Fruit fly (Drosophila melanogaster) whole organism: ENCODE data around the gene Nthl1.

Source experiments
- CG8478 ChIP-seq: fragments of >200 bp; optimal IDR thresholded peaks from 2 replicates; lab custom pipeline; 2018; ENCODE audit warnings: inconsistent platforms
- Dll ChIP-seq: fragments of >200 bp; optimal IDR thresholded peaks from 2 replicates; lab custom pipeline; 2017
- EcR ChIP-seq, 2 experiments: fragments of >200 bp; optimal IDR thresholded peaks; 2 replicates each; lab custom pipeline; 2017; ENCODE audit warnings: missing biosample characterization in 2 of 2, missing genetic modification characterization in 2 of 2, missing genetic modification reagents in 2 of 2
- pan ChIP-seq: fragments of >200 bp; optimal IDR thresholded peaks from 2 replicates; lab custom pipeline; 2017
- psq ChIP-seq: fragments of >200 bp; optimal IDR thresholded peaks from 2 replicates; lab custom pipeline; 2017
- usp ChIP-seq: fragments of >200 bp; optimal IDR thresholded peaks from 2 replicates; lab custom pipeline; 2017; ENCODE audit warnings: missing biosample characterization, missing genetic modification characterization, mixed read lengths

Gene Nthl1

DNA sequence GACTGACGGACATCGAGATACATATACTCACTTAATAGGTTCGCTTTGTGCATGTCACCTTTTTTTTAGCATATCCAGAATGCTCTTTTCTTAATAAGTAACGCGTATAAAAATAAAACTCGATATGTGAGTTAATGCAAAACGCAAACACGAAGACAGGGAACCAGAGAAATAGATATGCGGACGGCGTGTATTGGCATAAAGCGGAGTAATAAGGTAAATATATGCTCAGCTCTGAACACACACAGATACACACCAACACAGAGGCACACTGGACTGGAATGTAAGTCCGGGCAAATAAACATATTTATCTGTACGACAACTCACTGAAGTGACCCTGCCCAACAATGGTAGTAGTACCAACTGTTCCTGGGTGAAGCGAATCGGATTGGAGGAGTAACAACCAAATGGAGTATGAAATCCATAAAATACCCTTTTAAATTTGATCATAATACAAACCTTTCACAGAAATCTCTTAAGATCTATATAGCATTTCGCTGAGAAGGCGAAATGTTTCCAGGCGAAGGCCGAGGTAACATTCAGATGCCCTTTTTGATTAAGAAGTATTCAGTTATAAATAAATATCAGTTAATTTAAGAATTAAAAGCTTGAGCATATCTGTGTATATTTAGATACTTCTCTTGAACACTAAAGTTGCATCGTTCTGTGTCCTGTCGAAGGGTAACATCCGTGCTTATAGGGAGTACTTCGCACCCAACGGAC is 7.8 kb upstream of the Nthl1 start:
- TF ChIP-seq CG8478 (lab: Kevin White, UChicago) (no peak), usp (GFP tag; lab: Kevin White, UChicago) (no peak), psq (lab: Kevin White, UChicago) (no peak), EcR (GFP tag; optimal IDR thresholded peaks at IDR 0.05; lab: Kevin White, UChicago) (no peak), Dll (lab: Kevin White, UChicago) (no peak), pan (lab: Kevin White, UChicago) (no peak)

DNA sequence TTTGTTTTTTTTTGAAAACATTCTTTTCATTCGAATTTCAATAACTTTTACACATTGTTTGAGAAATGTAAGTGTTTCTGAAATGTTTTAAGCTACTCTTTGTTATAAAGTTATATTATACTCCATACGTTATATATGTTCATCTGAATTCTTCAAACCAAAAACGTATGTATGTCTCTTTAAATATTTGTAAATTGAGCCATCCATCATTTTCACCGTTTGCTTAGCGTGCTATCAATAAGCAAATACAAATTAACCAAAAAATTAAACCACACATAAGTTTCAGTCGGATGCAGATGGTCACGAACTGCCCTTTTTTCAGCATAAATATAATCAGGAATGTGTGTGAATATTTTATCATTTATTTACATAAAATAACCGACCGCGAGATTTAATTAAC is 7.0 kb upstream of the Nthl1 start:
- no peak for TF ChIP-seq psq (lab: Kevin White, UChicago)
- no peak for TF ChIP-seq usp (GFP tag; lab: Kevin White, UChicago)
- TF ChIP-seq EcR (GFP tag; optimal IDR thresholded peaks at IDR 0.05; lab: Kevin White, UChicago), result no peak
- no peak for TF ChIP-seq Dll (lab: Kevin White, UChicago)

DNA sequence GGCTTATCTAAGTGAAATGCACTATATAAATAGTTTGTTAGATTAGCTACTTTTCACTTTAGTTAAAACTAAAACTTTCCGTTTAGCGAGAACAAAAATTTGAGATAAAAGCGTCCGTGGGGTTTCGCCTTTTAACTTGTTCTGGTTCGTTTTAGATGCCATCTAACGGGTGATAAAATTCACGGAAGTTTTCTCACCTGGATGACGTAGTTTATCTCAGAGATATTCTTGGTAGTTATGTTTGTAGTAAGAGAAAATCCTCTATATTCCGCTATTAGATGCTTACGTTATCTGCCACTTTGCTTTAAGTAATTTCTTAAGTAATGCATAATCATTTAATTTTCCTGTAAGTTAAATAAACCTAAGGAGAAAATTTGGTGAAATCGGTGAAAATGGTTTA is 6.4 kb upstream of the Nthl1 start, which contains the start of gene CG9270:
CG9270 (minus strand) TSS at position 101 of the 400 bp plus-strand sequence.
- TF ChIP-seq usp (GFP tag; lab: Kevin White, UChicago) (no peak), EcR (GFP tag; optimal IDR thresholded peaks at IDR 0.05; lab: Kevin White, UChicago) (no peak), psq (lab: Kevin White, UChicago) (no peak), Dll (lab: Kevin White, UChicago) (no peak), pan (lab: Kevin White, UChicago) (no peak), CG8478 (lab: Kevin White, UChicago) (no peak)

DNA sequence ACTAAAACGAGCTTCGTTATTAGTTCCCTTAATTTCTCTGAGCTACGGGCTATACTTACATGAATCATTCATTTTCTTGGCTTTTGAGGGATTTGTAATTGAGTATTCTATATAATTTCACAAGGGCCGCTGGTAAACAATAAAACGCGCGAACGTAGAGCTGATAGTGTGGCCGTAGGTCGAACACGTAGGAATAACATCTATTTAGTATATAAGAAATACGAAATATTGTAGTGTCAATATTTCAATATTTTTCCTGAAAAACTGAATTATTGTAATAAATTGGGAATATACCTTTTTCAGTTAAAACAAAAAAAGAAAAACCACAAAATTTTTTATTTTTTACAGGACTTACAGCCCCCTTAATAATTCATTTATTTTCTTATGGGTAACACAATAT is 1.7 kb downstream of the Nthl1 start, which contains the start of gene RPA2:
RPA2 (minus strand) TSS at position 173 of the 400 bp plus-strand sequence.
- TF ChIP-seq CG8478 (lab: Kevin White, UChicago) (no peak), usp (GFP tag; lab: Kevin White, UChicago) (no peak), psq (lab: Kevin White, UChicago) (no peak), EcR (GFP tag; optimal IDR thresholded peaks at IDR 0.05; lab: Kevin White, UChicago) (no peak), Dll (lab: Kevin White, UChicago) (no peak), pan (lab: Kevin White, UChicago) (no peak)

DNA sequence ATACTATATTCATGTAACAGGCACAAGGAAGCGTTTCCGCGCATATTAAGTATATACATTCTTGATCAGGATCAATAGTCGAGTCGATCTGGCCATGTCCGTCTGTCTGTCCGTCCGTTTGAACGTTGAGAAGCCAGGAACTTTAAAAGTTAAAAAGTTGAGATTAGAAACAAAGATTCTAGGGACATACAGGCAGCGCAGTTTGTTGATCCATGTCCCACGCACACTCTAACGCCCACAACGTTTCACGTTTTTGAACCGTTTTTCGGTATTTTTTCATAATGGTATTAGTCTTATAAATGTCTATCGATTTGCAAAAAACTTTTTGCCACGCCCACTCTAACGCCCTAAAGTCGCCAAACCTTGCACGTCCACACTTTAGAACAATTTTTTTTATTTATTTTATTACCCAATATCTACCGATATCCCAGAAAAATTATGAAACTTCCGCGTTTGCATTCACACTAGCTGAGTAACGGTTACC is 4.5 kb downstream of the Nthl1 start:
- TF ChIP-seq pan (lab: Kevin White, UChicago), result no peak
- TF ChIP-seq Dll (lab: Kevin White, UChicago), result no peak
- no peak for TF ChIP-seq EcR (GFP tag; optimal IDR thresholded peaks at IDR 0.05; lab: Kevin White, UChicago)
- no peak for TF ChIP-seq CG8478 (lab: Kevin White, UChicago)
- no peak for TF ChIP-seq usp (GFP tag; lab: Kevin White, UChicago)
- no peak for TF ChIP-seq psq (lab: Kevin White, UChicago)

DNA sequence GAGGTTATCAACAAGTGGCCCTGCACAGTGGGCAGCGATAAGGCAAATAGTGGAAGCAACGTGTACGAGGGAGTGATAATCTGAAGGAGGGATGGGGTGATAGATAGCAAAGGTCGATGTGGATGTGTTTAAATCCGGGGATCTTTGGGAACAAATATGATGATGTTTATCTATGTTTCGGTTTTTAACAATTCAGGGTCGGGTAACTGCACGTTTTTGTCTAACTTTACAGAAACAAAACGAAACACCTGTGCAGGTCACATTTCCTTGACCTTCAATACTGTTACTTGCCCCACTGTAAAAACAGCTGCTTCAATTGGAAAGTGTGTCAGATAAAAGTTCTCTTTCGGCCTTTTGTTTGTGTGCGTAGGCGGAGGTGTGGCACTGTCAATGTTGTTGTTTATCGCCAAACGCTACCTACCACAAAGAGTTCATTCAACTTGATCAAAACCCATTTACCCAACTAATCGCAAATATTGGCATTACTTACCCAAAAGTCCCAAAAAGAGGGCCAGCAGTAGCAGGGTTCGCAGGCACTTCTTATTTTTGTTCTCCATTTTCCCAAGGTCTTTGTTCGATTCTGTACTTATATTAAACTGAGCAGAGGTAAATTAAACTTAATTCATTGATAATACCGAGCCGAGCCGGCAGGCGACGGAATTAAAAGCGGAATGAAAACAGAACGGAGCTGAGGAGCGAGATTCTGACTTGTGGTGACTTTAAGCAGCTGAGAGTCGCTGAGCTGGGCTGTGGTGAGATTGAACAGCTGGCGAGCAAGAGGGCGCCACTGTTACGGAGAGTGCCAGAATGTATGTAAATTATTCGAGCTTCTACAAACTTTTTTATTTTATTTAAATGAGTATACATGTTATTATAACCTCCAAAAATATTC is 5.2 kb downstream of the Nthl1 start, which contains the start of gene Mtp:
Mtp (minus strand) TSS at position 681 of the 892 bp plus-strand sequence.
- TF ChIP-seq CG8478 (lab: Kevin White, UChicago) (no peak), pan (lab: Kevin White, UChicago) (no peak), EcR (GFP tag; optimal IDR thresholded peaks at IDR 0.05; lab: Kevin White, UChicago) (peak; percentile 57 to 58), Dll (lab: Kevin White, UChicago) (no peak)

DNA sequence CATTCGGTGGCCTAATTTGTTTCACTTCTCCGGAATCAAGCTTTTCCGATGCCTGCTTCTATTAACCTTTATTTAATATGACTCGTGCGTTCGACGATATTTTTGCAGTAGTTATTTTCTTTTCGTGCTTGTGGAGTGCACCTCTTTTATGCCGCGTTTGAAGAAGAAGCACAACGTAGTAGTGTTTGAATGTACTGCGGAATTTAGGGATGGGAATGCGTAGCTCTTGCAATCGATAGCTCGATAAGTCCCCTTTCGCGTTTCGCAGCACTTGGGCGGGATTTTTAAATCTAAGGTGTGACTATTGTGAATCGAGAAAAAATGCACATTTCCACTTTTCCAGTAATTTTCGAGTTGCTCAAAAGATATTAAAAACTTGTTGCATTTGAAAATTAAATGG is 8.9 kb downstream of the Nthl1 start, which contains the start of the genes CG43739 and sky:
CG43739 (minus strand) TSS at position 199 of the 400 bp plus-strand sequence.
sky (minus strand) TSS at position 199 of the 400 bp plus-strand sequence.
- TF ChIP-seq EcR (GFP tag; optimal IDR thresholded peaks at IDR 0.05; lab: Kevin White, UChicago), result no peak
- TF ChIP-seq CG8478 (lab: Kevin White, UChicago), result no peak
- TF ChIP-seq pan (lab: Kevin White, UChicago), result no peak
- TF ChIP-seq psq (lab: Kevin White, UChicago), result no peak
- TF ChIP-seq Dll (lab: Kevin White, UChicago), result no peak
- no peak for TF ChIP-seq usp (GFP tag; lab: Kevin White, UChicago)

DNA sequence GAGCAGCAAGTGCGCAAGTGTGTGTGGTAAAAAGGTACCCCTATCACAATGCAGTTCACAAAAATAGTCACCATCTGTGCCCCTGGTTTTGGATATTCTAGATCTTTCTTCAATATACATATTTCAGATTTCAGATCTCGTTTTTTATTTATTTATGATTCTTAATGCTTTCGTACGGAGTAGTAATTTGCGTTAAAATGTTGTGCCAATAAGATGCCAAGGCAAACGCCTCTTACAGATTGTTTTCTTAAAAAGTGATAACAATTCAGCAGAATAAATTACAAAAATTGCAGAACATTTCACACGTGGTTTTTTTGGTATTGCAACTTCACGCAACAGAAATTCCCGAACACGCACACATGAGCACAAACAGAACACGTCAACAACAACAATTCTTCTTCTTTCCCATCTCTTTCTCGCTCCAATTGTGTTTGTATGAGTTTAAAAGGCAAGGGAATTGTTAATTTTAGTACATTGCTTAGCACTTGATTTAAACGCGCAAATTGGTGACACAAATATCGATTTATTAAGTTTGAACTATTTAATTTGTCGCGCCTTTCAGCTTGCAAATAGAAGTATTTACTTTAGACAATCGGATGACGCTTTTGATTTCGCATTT is 9.5 kb downstream of the Nthl1 start:
- no peak for TF ChIP-seq EcR (GFP tag; optimal IDR thresholded peaks at IDR 0.05; lab: Kevin White, UChicago)
- TF ChIP-seq CG8478 (lab: Kevin White, UChicago), result no peak
- TF ChIP-seq Dll (lab: Kevin White, UChicago), result no peak
- no peak for TF ChIP-seq pan (lab: Kevin White, UChicago)
- no peak for TF ChIP-seq usp (GFP tag; lab: Kevin White, UChicago)
- no peak for TF ChIP-seq psq (lab: Kevin White, UChicago)

DNA sequence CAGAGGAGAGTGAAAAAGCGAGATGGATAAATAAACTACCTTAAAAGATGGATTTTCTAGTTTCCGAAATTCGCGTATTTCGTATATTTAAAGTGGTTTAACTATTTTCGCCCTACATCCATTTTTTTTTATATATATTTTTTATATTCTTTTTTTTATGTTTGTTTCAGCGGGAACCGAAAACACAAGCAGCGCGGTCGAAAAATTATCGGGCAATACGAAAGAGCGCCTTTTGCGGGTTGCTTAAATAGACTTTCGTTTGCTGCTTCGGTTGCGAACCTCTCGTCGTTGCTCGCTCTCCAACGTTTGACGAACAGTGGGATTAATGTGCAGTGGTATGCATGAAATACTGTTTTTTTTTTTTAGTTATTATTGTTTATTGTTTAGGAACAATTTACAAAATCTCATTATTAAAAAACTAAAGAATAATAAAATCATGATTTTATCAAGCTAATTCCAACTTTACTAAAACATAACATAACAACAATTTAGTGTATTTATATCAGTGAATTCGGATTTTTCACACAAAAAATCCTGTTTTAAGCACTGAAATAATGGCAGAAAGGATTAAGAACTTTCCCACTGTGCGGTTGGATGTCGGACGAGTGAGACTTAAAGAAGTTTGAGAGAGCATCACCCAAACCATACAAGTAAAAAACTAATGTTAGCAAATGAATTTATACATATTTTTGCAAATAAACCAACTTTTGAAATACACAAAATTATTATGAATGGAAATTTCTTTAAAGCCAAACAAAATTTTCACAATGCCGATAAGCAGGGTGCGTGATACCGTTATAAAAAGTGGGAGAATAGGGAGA is 10.2 kb downstream of the Nthl1 start:
- TF ChIP-seq usp (GFP tag; lab: Kevin White, UChicago), result no peak
- no peak for TF ChIP-seq pan (lab: Kevin White, UChicago)
- no peak for TF ChIP-seq CG8478 (lab: Kevin White, UChicago)
- no peak for TF ChIP-seq EcR (GFP tag; optimal IDR thresholded peaks at IDR 0.05; lab: Kevin White, UChicago)
- no peak for TF ChIP-seq Dll (lab: Kevin White, UChicago)
- no peak for TF ChIP-seq psq (lab: Kevin White, UChicago)
